6 worm cellular contexts compared by ENCODE assay signal in genomic region chrIV:13826363-13826762, ce11.
A peak's percentile ranks its signal among the peaks of the same experiment; 100 is the strongest.
TF ChIP-seq lines count a peak whose summit lies in the region.

No protein-coding gene starts in this region.

TF ChIP-seq in whole organism, L1 larva, 84 proteins besides CTCF, POLR2A, EP300 and RAD21 (continued from another document and continues in another):
- TF ChIP-seq nhr-20 (tag; optimal IDR thresholded peaks at IDR 0.05; lab: Kevin White, UChicago): peak; percentile 63
- TF ChIP-seq nhr-71 (tag; optimal IDR thresholded peaks at IDR 0.05; lab: Kevin White, UChicago): peak; percentile 88
- peak; percentile 53 to 81 for TF ChIP-seq lsy-2 (tag; optimal IDR thresholded peaks at IDR 0.05; lab: Kevin White, UChicago)
- TF ChIP-seq blmp-1 (tag; optimal IDR thresholded peaks at IDR 0.05; lab: Kevin White, UChicago): peak; percentile 98
- peak; percentile 76 for TF ChIP-seq pag-3 (tag; optimal IDR thresholded peaks at IDR 0.05; lab: Kevin White, UChicago; ENCODE audit: borderline replicate concordance, insufficient read depth)
- TF ChIP-seq mdl-1 (tag; optimal IDR thresholded peaks at IDR 0.05; lab: Kevin White, UChicago): peak in 1 of 2 experiments; percentile 47
- no peak for TF ChIP-seq pax-3 (tag; optimal IDR thresholded peaks at IDR 0.05; lab: Kevin White, UChicago)
- no peak for TF ChIP-seq nhr-76 (tag; optimal IDR thresholded peaks at IDR 0.05; lab: Kevin White, UChicago)
- TF ChIP-seq dsc-1 (tag; optimal IDR thresholded peaks at IDR 0.05; lab: Kevin White, UChicago): no peak
- TF ChIP-seq lin-14 (GFP tag; optimal IDR thresholded peaks at IDR 0.05; lab: Kevin White, UChicago): peak; percentile 96
- no peak for TF ChIP-seq egl-13 (tag; optimal IDR thresholded peaks at IDR 0.05; lab: Kevin White, UChicago)
- TF ChIP-seq unc-130 (tag; optimal IDR thresholded peaks at IDR 0.05; lab: Kevin White, UChicago): peak; percentile 18
- TF ChIP-seq rnt-1 (tag; optimal IDR thresholded peaks at IDR 0.05; lab: Kevin White, UChicago): peak; percentile 87
- TF ChIP-seq ztf-4 (tag; optimal IDR thresholded peaks at IDR 0.05; lab: Kevin White, UChicago): peak; percentile 24
- no peak for TF ChIP-seq Y116A8C.19 (tag; optimal IDR thresholded peaks at IDR 0.05; lab: Kevin White, UChicago; ENCODE audit: borderline replicate concordance)
- peak; percentile 65 for TF ChIP-seq nhr-19 (GFP tag; conservative IDR thresholded peaks at IDR 0.05; lab: Robert Waterston, UW)
- peak; percentile 56 to 57 for TF ChIP-seq efl-1 (optimal IDR thresholded peaks at IDR 0.05; lab: Kevin White, UChicago)
- peak; percentile 22 to 92 for TF ChIP-seq efl-1 (GFP tag; optimal IDR thresholded peaks at IDR 0.05 in 1 of 2; lab: Kevin White, UChicago)
- no peak for TF ChIP-seq fkh-4 (tag; optimal IDR thresholded peaks at IDR 0.05; lab: Kevin White, UChicago; ENCODE audit: borderline replicate concordance)
- TF ChIP-seq ama-1 (optimal IDR thresholded peaks at IDR 0.05; lab: Kevin White, UChicago): no peak
- peak; percentile 17 for TF ChIP-seq mep-1 (tag; optimal IDR thresholded peaks at IDR 0.05; lab: Kevin White, UChicago)

TF ChIP-seq in whole organism, L2 larva, 48 proteins besides CTCF, POLR2A, EP300 and RAD21 (continued from another document):
- TF ChIP-seq sma-9 (GFP tag; optimal IDR thresholded peaks at IDR 0.05; lab: Kevin White, UChicago) (peak; percentile 67), sma-9 (tag; optimal IDR thresholded peaks at IDR 0.05; lab: Kevin White, UChicago) (no peak), elt-1 (tag; optimal IDR thresholded peaks at IDR 0.05; lab: Kevin White, UChicago) (no peak), F13H6.1 (tag; optimal IDR thresholded peaks at IDR 0.05; lab: Kevin White, UChicago) (peak; percentile 91), ZK546.5 (tag; optimal IDR thresholded peaks at IDR 0.05; lab: Kevin White, UChicago) (no peak), lsy-2 (tag; optimal IDR thresholded peaks at IDR 0.05; lab: Kevin White, UChicago) (peak; percentile 8 to 77), nhr-129 (tag; optimal IDR thresholded peaks at IDR 0.05; lab: Kevin White, UChicago) (peak; percentile 95)

TF ChIP-seq in whole organism, L3 larva, 47 proteins besides CTCF, POLR2A, EP300 and RAD21 (continued from another document and continues in another):
- TF ChIP-seq nhr-77 (tag; optimal IDR thresholded peaks at IDR 0.05; lab: Kevin White, UChicago) (no peak), R02D3.7 (tag; optimal IDR thresholded peaks at IDR 0.05; lab: Kevin White, UChicago) (no peak), daf-12 (tag; optimal IDR thresholded peaks at IDR 0.05; lab: Kevin White, UChicago) (no peak), lin-15B (tag; optimal IDR thresholded peaks at IDR 0.05; lab: Kevin White, UChicago) (peak; percentile 16), snpc-4 (tag; optimal IDR thresholded peaks at IDR 0.05; lab: Kevin White, UChicago) (peak; percentile 6), hmg-11 (tag; optimal IDR thresholded peaks at IDR 0.05; lab: Kevin White, UChicago) (peak; percentile 5), elt-2 (tag; optimal IDR thresholded peaks at IDR 0.05; lab: Kevin White, UChicago) (peak; percentile 84), elt-3 (tag; optimal IDR thresholded peaks at IDR 0.05; lab: Kevin White, UChicago) (no peak), nhr-28 (tag; optimal IDR thresholded peaks at IDR 0.05; lab: Kevin White, UChicago) (no peak), ceh-82 (tag; optimal IDR thresholded peaks at IDR 0.05; lab: Kevin White, UChicago) (no peak), fkh-10 (GFP tag; optimal IDR thresholded peaks at IDR 0.05; lab: Kevin White, UChicago) (no peak), nhr-67 (tag; optimal IDR thresholded peaks at IDR 0.05; lab: Kevin White, UChicago) (no peak), nhr-23 (tag; optimal IDR thresholded peaks at IDR 0.05; lab: Kevin White, UChicago) (no peak), eor-1 (tag; optimal IDR thresholded peaks at IDR 0.05; lab: Kevin White, UChicago) (no peak), fos-1 (tag; optimal IDR thresholded peaks at IDR 0.05; lab: Kevin White, UChicago) (no peak), skn-1 (tag; optimal IDR thresholded peaks at IDR 0.05; lab: Kevin White, UChicago) (peak; percentile 21), lsy-12 (tag; optimal IDR thresholded peaks at IDR 0.05; lab: Kevin White, UChicago) (no peak), jun-1 (tag; optimal IDR thresholded peaks at IDR 0.05; lab: Kevin White, UChicago) (no peak), mml-1 (tag; optimal IDR thresholded peaks at IDR 0.05; lab: Kevin White, UChicago) (no peak), aly-2 (tag; optimal IDR thresholded peaks at IDR 0.05; lab: Kevin White, UChicago) (no peak), ztf-4 (tag; optimal IDR thresholded peaks at IDR 0.05; lab: Kevin White, UChicago) (no peak), lin-39 (tag; optimal IDR thresholded peaks at IDR 0.05; lab: Kevin White, UChicago) (peak; percentile 17), pha-4 (tag; optimal IDR thresholded peaks at IDR 0.05; lab: Kevin White, UChicago) (peak; percentile 68), elt-1 (tag; optimal IDR thresholded peaks at IDR 0.05; lab: Kevin White, UChicago) (no peak), unc-39 (tag; optimal IDR thresholded peaks at IDR 0.05; lab: Kevin White, UChicago) (no peak), nhr-12 (tag; optimal IDR thresholded peaks at IDR 0.05; lab: Kevin White, UChicago) (no peak), egl-5 (tag; optimal IDR thresholded peaks at IDR 0.05; lab: Kevin White, UChicago) (peak; percentile 13), nhr-237 (tag; optimal IDR thresholded peaks at IDR 0.05; lab: Kevin White, UChicago) (no peak)

TF ChIP-seq in whole organism, L4 larva, 104 proteins besides CTCF, POLR2A, EP300 and RAD21 (continued from another document):
- no peak for TF ChIP-seq skn-1 (tag; optimal IDR thresholded peaks at IDR 0.05; lab: Kevin White, UChicago)
- TF ChIP-seq lin-38 (GFP tag; IDR thresholded peaks at IDR 0.05; lab: Robert Waterston, UW): no peak
- TF ChIP-seq ceh-62 (tag; optimal IDR thresholded peaks at IDR 0.05; lab: Kevin White, UChicago): no peak
- peak; percentile 51 for TF ChIP-seq nhr-11 (tag; optimal IDR thresholded peaks at IDR 0.05; lab: Kevin White, UChicago)
- peak; percentile 18 for TF ChIP-seq T20F7.1 (GFP tag; optimal IDR thresholded peaks at IDR 0.05; lab: Kevin White, UChicago)
- TF ChIP-seq dve-1 (tag; optimal IDR thresholded peaks at IDR 0.05; lab: Kevin White, UChicago; ENCODE audit: insufficient read depth): peak; percentile 93
- TF ChIP-seq F44E2.7 (GFP tag; IDR thresholded peaks at IDR 0.05; lab: Robert Waterston, UW): no peak
- no peak for TF ChIP-seq dmd-6 (GFP tag; IDR thresholded peaks at IDR 0.05; lab: Robert Waterston, UW)
- peak; percentile 41 for TF ChIP-seq nhr-48 (tag; optimal IDR thresholded peaks at IDR 0.05; lab: Kevin White, UChicago)
- peak; percentile 5 for TF ChIP-seq lin-13 (GFP tag; optimal IDR thresholded peaks at IDR 0.05; lab: Kevin White, UChicago)
- TF ChIP-seq egl-43 (GFP tag; IDR thresholded peaks at IDR 0.05; lab: Robert Waterston, UW): no peak
- no peak for TF ChIP-seq lin-29 (GFP tag; IDR thresholded peaks at IDR 0.05; lab: Robert Waterston, UW)
- TF ChIP-seq cey-2 (tag; optimal IDR thresholded peaks at IDR 0.05; lab: Kevin White, UChicago; ENCODE audit: borderline replicate concordance, insufficient read depth): no peak
- peak; percentile 64 for TF ChIP-seq mep-1 (tag; optimal IDR thresholded peaks at IDR 0.05; lab: Kevin White, UChicago)
- TF ChIP-seq dpl-1 (GFP tag; optimal IDR thresholded peaks at IDR 0.05; lab: Kevin White, UChicago): peak; percentile 38
- no peak for TF ChIP-seq Y5F2A.4 (GFP tag; optimal IDR thresholded peaks at IDR 0.05; lab: Kevin White, UChicago)
- TF ChIP-seq nhr-28 (tag; optimal IDR thresholded peaks at IDR 0.05; lab: Kevin White, UChicago): peak; percentile 93
- TF ChIP-seq madf-9 (GFP tag; conservative IDR thresholded peaks at IDR 0.05; lab: Robert Waterston, UW): no peak
- TF ChIP-seq unc-39 (tag; optimal IDR thresholded peaks at IDR 0.05; lab: Kevin White, UChicago): no peak
- peak; percentile 37 for TF ChIP-seq spr-1 (tag; optimal IDR thresholded peaks at IDR 0.05; lab: Kevin White, UChicago)
- TF ChIP-seq mxl-2 (GFP tag; conservative IDR thresholded peaks at IDR 0.05; lab: Robert Waterston, UW): no peak
- TF ChIP-seq hif-1 (tag; optimal IDR thresholded peaks at IDR 0.05; lab: Kevin White, UChicago): no peak
- peak in 1 of 2 experiments; percentile 38 for TF ChIP-seq mdl-1 (tag; optimal IDR thresholded peaks at IDR 0.05; lab: Kevin White, UChicago)
- TF ChIP-seq nhr-102 (tag; optimal IDR thresholded peaks at IDR 0.05; lab: Kevin White, UChicago): no peak
- TF ChIP-seq daf-16 (GFP tag; optimal IDR thresholded peaks at IDR 0.05; lab: Kevin White, UChicago): peak in 1 of 2 experiments; percentile 85
- TF ChIP-seq daf-16 (tag; optimal IDR thresholded peaks at IDR 0.05; lab: Kevin White, UChicago): peak; percentile 83
- TF ChIP-seq hlh-11 (tag; optimal IDR thresholded peaks at IDR 0.05; lab: Kevin White, UChicago): peak; percentile 93
- TF ChIP-seq mxl-3 (GFP tag; optimal IDR thresholded peaks at IDR 0.05; lab: Kevin White, UChicago): no peak

TF ChIP-seq in whole organism, mixed stage, embryonic, 35 proteins besides CTCF, POLR2A, EP300 and RAD21 (continued from another document):
- TF ChIP-seq sem-2 (GFP tag; optimal IDR thresholded peaks at IDR 0.05; lab: Kevin White, UChicago): no peak
TF ChIP-seq in whole organism, mixed stage, embryonic: peak in this region for 5.

TF ChIP-seq in whole organism, young adult, 124 proteins besides CTCF, POLR2A, EP300 and RAD21 (continued from another document):
- no peak for TF ChIP-seq lir-1 (GFP tag; conservative IDR thresholded peaks at IDR 0.05; lab: Robert Waterston, UW)
- TF ChIP-seq F23B12.7 (tag; optimal IDR thresholded peaks at IDR 0.05; lab: Kevin White, UChicago; ENCODE audit: insufficient read depth): peak; percentile 22
- no peak for TF ChIP-seq lag-1 (GFP tag; IDR thresholded peaks at IDR 0.05; lab: Robert Waterston, UW)
